Worm (Caenorhabditis elegans): ENCODE results near the gene ZK643.6.

ce11 chrIII:8922061-8922460 lies 38.5 kb downstream of the ZK643.6 start:
- TF ChIP-seq zip-8 (tag; optimal IDR thresholded peaks at IDR 0.05) (no peak), pha-4 (tag; optimal IDR thresholded peaks at IDR 0.05) (no peak), sptf-1 (tag; optimal IDR thresholded peaks at IDR 0.05) (no peak)

Data from whole organism, mixed stage, embryonic.